Worm (Caenorhabditis elegans) whole organism, L4 larva: ENCODE data around the gene mrps-11.

Experiments used
- D1046.2 ChIP-seq: fragments of 200-800 bp; sonication (Bioruptor generic); IDR thresholded peaks from 2 replicates; pipeline ENCODE4 v1.3.6; 2022; ENCODE audit warnings: missing genetic modification characterization, missing compliant biosample characterization
- F10B5.3 ChIP-seq: sonication (generic microtip); optimal IDR thresholded peaks from 2 replicates; lab custom pipeline; 2016; ENCODE audit warnings: mild to moderate bottlenecking, missing genetic modification characterization, missing compliant biosample characterization
- F44E2.7 ChIP-seq: fragments of 200-800 bp; sonication (Bioruptor generic); IDR thresholded peaks from 2 replicates; pipeline ENCODE4 v2.1.2; 2022; ENCODE audit warnings: missing genetic modification characterization, missing compliant biosample characterization
- T20F7.1 ChIP-seq: fragments of 200-800 bp; sonication (Bioruptor generic); optimal IDR thresholded peaks from 2 replicates; lab custom pipeline; 2018; ENCODE audit warnings: mild to moderate bottlenecking, missing genetic modification characterization, missing compliant biosample characterization
- T26A8.4 ChIP-seq: fragments of 200-800 bp; sonication (Bioruptor generic); IDR thresholded peaks from 2 replicates; pipeline ENCODE4 v1.3.6; 2022; ENCODE audit warnings: missing genetic modification characterization, missing compliant biosample characterization
- aha-1 ChIP-seq: fragments of 150-350 bp; peaks from one replicate; lab custom pipeline; 2014; ENCODE audit warnings: missing biosample characterization, missing genetic modification characterization
- ama-1 ChIP-seq: fragments of 150-350 bp; optimal IDR thresholded peaks from 2 replicates; lab custom pipeline; 2014; ENCODE audit warnings: inconsistent platforms, mixed read lengths
- arid-1 ChIP-seq: fragments of 200-800 bp; sonication (Bioruptor generic); conservative IDR thresholded peaks from 2 replicates; pipeline ENCODE4 v1.3.6; 2022; ENCODE audit warnings: missing genetic modification reagents, missing genetic modification characterization, missing compliant biosample characterization
- ceh-20 ChIP-seq: fragments of 200-800 bp; sonication (Bioruptor generic); IDR thresholded peaks from 2 replicates; pipeline ENCODE4 v1.3.6; 2022; ENCODE audit warnings: missing genetic modification reagents, missing genetic modification characterization, missing compliant biosample characterization
- cey-2 ChIP-seq: sonication (generic microtip); optimal IDR thresholded peaks from 3 replicates; lab custom pipeline; 2017; ENCODE audit warnings: missing genetic modification characterization, mild to moderate bottlenecking, missing compliant biosample characterization, antibody characterized with exemption, borderline replicate concordance; ENCODE audit not compliant: insufficient read depth
- ctbp-1 ChIP-seq: fragments of 200-800 bp; sonication (Bioruptor generic); IDR thresholded peaks from 2 replicates; pipeline ENCODE4 v1.3.6; 2022; ENCODE audit warnings: missing genetic modification reagents, missing genetic modification characterization, missing compliant biosample characterization
- daf-16 ChIP-seq, 3 experiments: sonication (generic microtip); optimal IDR thresholded peaks; 2 replicates each; lab custom pipeline; 2016 to 2017; ENCODE audit warnings: missing genetic modification characterization in 3 of 3, missing genetic modification reagents in 3 of 3, mild to moderate bottlenecking in 2 of 3, missing compliant biosample characterization in 2 of 3, missing biosample characterization in 1 of 3, moderate library complexity in 1 of 3
- daf-19 ChIP-seq: fragments of 200-800 bp; sonication (Bioruptor generic); conservative IDR thresholded peaks from 2 replicates; pipeline ENCODE4 v1.3.6; 2022; ENCODE audit warnings: missing genetic modification characterization, missing compliant biosample characterization
- daf-8 ChIP-seq: fragments of 200-800 bp; sonication (Bioruptor generic); IDR thresholded peaks from 2 replicates; pipeline ENCODE4 v1.3.6; 2022; ENCODE audit warnings: missing genetic modification characterization, missing compliant biosample characterization
- dmd-6 ChIP-seq: fragments of 200-800 bp; sonication (Bioruptor generic); IDR thresholded peaks from 2 replicates; pipeline ENCODE4 v1.3.6; 2022; ENCODE audit warnings: missing genetic modification reagents, missing genetic modification characterization, missing compliant biosample characterization
- dpl-1 ChIP-seq: fragments of 150-350 bp; optimal IDR thresholded peaks from 2 replicates; lab custom pipeline; 2014; ENCODE audit warnings: missing biosample characterization, missing genetic modification reagents, missing genetic modification characterization
- duxl-1 ChIP-seq: sonication (generic microtip); optimal IDR thresholded peaks from 2 replicates; lab custom pipeline; 2016; ENCODE audit warnings: mild to moderate bottlenecking, missing genetic modification characterization, moderate library complexity, missing compliant biosample characterization; ENCODE audit not compliant: poor library complexity
- dve-1 ChIP-seq: sonication (generic microtip); optimal IDR thresholded peaks from 2 replicates; lab custom pipeline; 2017; ENCODE audit warnings: antibody characterized with exemption, mild to moderate bottlenecking, missing genetic modification characterization, missing compliant biosample characterization; ENCODE audit not compliant: insufficient read depth
- egl-43 ChIP-seq: fragments of 200-800 bp; sonication (Bioruptor generic); IDR thresholded peaks from 2 replicates; pipeline ENCODE4 v1.3.6; 2022; ENCODE audit warnings: missing genetic modification reagents, missing genetic modification characterization, missing compliant biosample characterization
- fos-1 ChIP-seq: fragments of 150-350 bp; optimal IDR thresholded peaks from 2 replicates; lab custom pipeline; 2014; ENCODE audit warnings: missing biosample characterization, missing genetic modification characterization
- gei-8 ChIP-seq: fragments of 200-800 bp; sonication (Bioruptor generic); optimal IDR thresholded peaks from 2 replicates; lab custom pipeline; 2018; ENCODE audit warnings: mild to moderate bottlenecking, missing genetic modification characterization, missing compliant biosample characterization
- hlh-11 ChIP-seq: fragments of 200-800 bp; sonication (Bioruptor generic); optimal IDR thresholded peaks from 2 replicates; lab custom pipeline; 2018; ENCODE audit warnings: mild to moderate bottlenecking, missing genetic modification characterization, missing compliant biosample characterization
- hlh-30 ChIP-seq: sonication (generic microtip); optimal IDR thresholded peaks from 2 replicates; lab custom pipeline; 2017; ENCODE audit warnings: antibody characterized with exemption, mild to moderate bottlenecking, missing genetic modification characterization, missing compliant biosample characterization; ENCODE audit not compliant: insufficient read depth
- hmg-1.1 ChIP-seq: fragments of 200-800 bp; sonication (Bioruptor generic); IDR thresholded peaks from 2 replicates; pipeline ENCODE4 v1.3.6; 2022; ENCODE audit warnings: missing genetic modification reagents, missing genetic modification characterization, missing compliant biosample characterization
- lin-1 ChIP-seq: fragments of 200-800 bp; sonication (Bioruptor generic); IDR thresholded peaks from 2 replicates; pipeline ENCODE4 v1.3.6; 2022; ENCODE audit warnings: missing genetic modification reagents, missing genetic modification characterization, missing compliant biosample characterization
- lin-29 ChIP-seq: fragments of 200-800 bp; sonication (Bioruptor generic); IDR thresholded peaks from 2 replicates; pipeline ENCODE4 v1.3.6; 2022; ENCODE audit warnings: missing genetic modification reagents, missing genetic modification characterization, missing compliant biosample characterization
- lir-3 ChIP-seq: sonication (generic microtip); optimal IDR thresholded peaks from 2 replicates; lab custom pipeline; 2016; ENCODE audit warnings: mild to moderate bottlenecking, missing genetic modification characterization, missing compliant biosample characterization
- lsy-2 ChIP-seq, 2 experiments: fragments of 150-350 bp in 1 of 2; sonication (generic microtip) in 1 of 2; optimal IDR thresholded peaks; 2 replicates each; lab custom pipeline; 2014 to 2017; ENCODE audit warnings: missing biosample characterization in 2 of 2, missing genetic modification characterization in 2 of 2
- mdt-29 ChIP-seq: fragments of 200-800 bp; sonication (Bioruptor generic); IDR thresholded peaks from 2 replicates; pipeline ENCODE4 v1.3.6; 2022; ENCODE audit warnings: missing genetic modification reagents, missing genetic modification characterization, missing compliant biosample characterization
- mxl-2 ChIP-seq: fragments of 200-800 bp; sonication (Bioruptor generic); conservative IDR thresholded peaks from 2 replicates; pipeline ENCODE4 v1.3.6; 2022; ENCODE audit warnings: missing genetic modification reagents, missing genetic modification characterization, missing compliant biosample characterization
- mxl-3 ChIP-seq: fragments of 200-800 bp; sonication (Bioruptor generic); optimal IDR thresholded peaks from 2 replicates; lab custom pipeline; 2018; ENCODE audit warnings: mild to moderate bottlenecking, missing genetic modification characterization, missing compliant biosample characterization
- nhr-10 ChIP-seq: fragments of 150-350 bp; optimal IDR thresholded peaks from 2 replicates; lab custom pipeline; 2014; ENCODE audit warnings: missing biosample characterization, missing genetic modification characterization
- nhr-102 ChIP-seq: sonication (generic microtip); optimal IDR thresholded peaks from 2 replicates; lab custom pipeline; 2016; ENCODE audit warnings: mild to moderate bottlenecking, missing genetic modification characterization, moderate library complexity, missing compliant biosample characterization
- nhr-111 ChIP-seq: fragments of 200-800 bp; sonication (Bioruptor generic); optimal IDR thresholded peaks from 2 replicates; lab custom pipeline; 2018; ENCODE audit warnings: mild to moderate bottlenecking, missing genetic modification characterization, missing compliant biosample characterization
- nhr-28 ChIP-seq: fragments of 150-350 bp; optimal IDR thresholded peaks from 2 replicates; lab custom pipeline; 2014; ENCODE audit warnings: missing biosample characterization, missing genetic modification characterization
- nhr-41 ChIP-seq: fragments of 200-800 bp; sonication (Bioruptor generic); IDR thresholded peaks from 2 replicates; pipeline ENCODE4 v1.3.6; 2022; ENCODE audit warnings: missing genetic modification reagents, missing genetic modification characterization, missing compliant biosample characterization
- nhr-42 ChIP-seq: fragments of 200-800 bp; sonication (Bioruptor generic); IDR thresholded peaks from 2 replicates; pipeline ENCODE4 v1.3.6; 2022; ENCODE audit warnings: missing genetic modification characterization, missing compliant biosample characterization
- nhr-48 ChIP-seq: sonication (generic microtip); optimal IDR thresholded peaks from 2 replicates; lab custom pipeline; 2016; ENCODE audit warnings: mild to moderate bottlenecking, missing genetic modification characterization, missing compliant biosample characterization
- nhr-6 ChIP-seq: fragments of 150-350 bp; optimal IDR thresholded peaks from 2 replicates; lab custom pipeline; 2014; ENCODE audit warnings: missing biosample characterization, missing genetic modification characterization
- pha-4 ChIP-seq, 2 experiments: fragments of 150-350 bp in 1 of 2; fragments of 200-800 bp in 1 of 2; sonication (Bioruptor generic) in 1 of 2; IDR thresholded peaks in 1 of 2; optimal IDR thresholded peaks in 1 of 2; 2 replicates each; pipeline versions ENCODE4 v1.3.6 to Lab custom; 2014 to 2022; ENCODE audit warnings: missing genetic modification characterization in 2 of 2, missing genetic modification reagents in 2 of 2, missing biosample characterization in 1 of 2, missing compliant biosample characterization in 1 of 2
- pqm-1 ChIP-seq: sonication (generic microtip); optimal IDR thresholded peaks from 2 replicates; lab custom pipeline; 2017; ENCODE audit warnings: missing biosample characterization, missing genetic modification characterization
- rbr-2 ChIP-seq: sonication (generic microtip); optimal IDR thresholded peaks from 2 replicates; lab custom pipeline; 2016; ENCODE audit warnings: missing genotype, missing genetic modification characterization, missing compliant biosample characterization
- snpc-1.2 ChIP-seq: fragments of 200-800 bp; sonication (Bioruptor generic); IDR thresholded peaks from 2 replicates; pipeline ENCODE4 v1.3.6; 2022; ENCODE audit warnings: missing genetic modification reagents, missing genetic modification characterization, missing compliant biosample characterization
- snpc-4 ChIP-seq: fragments of 150-350 bp; optimal IDR thresholded peaks from 2 replicates; lab custom pipeline; 2014; ENCODE audit warnings: missing biosample characterization, missing genetic modification characterization
- unc-39 ChIP-seq: sonication (generic microtip); optimal IDR thresholded peaks from 2 replicates; lab custom pipeline; 2017; ENCODE audit warnings: missing biosample characterization, missing genetic modification characterization
- zip-11 ChIP-seq: fragments of 200-800 bp; sonication (Bioruptor generic); IDR thresholded peaks from 2 replicates; pipeline ENCODE4 v1.3.6; 2022; ENCODE audit warnings: missing genetic modification characterization, missing compliant biosample characterization
- zip-2 ChIP-seq: fragments of 150-350 bp; optimal IDR thresholded peaks from 2 replicates; lab custom pipeline; 2014; ENCODE audit warnings: missing biosample characterization, missing genetic modification characterization
- ztf-11 ChIP-seq: fragments of 150-350 bp; optimal IDR thresholded peaks from 2 replicates; lab custom pipeline; 2014; ENCODE audit warnings: missing biosample characterization, missing genetic modification characterization
- ztf-7 ChIP-seq: fragments of 150-350 bp; optimal IDR thresholded peaks from 2 replicates; lab custom pipeline; 2014; ENCODE audit warnings: missing biosample characterization, missing genetic modification characterization

The mrps-11 gene

ce11 chrV:12491070-12491643, 3.3 kb downstream of the mrps-11 start:
- TF ChIP-seq mxl-3 (GFP tag; lab: Kevin White, UChicago) (peak; percentile 54), nhr-10 (tag; lab: Kevin White, UChicago) (no peak), mdt-29 (GFP tag; lab: Robert Waterston, UW) (peak; percentile 58; the same call in 1 of the 2 replicates), F44E2.7 (GFP tag; lab: Robert Waterston, UW) (no peak), T26A8.4 (GFP tag; lab: Robert Waterston, UW) (peak; percentile 92), arid-1 (GFP tag; lab: Robert Waterston, UW) (peak; percentile 76), nhr-111 (GFP tag; lab: Kevin White, UChicago) (no peak), daf-16 (GFP tag; optimal IDR thresholded peaks at IDR 0.05; lab: Kevin White, UChicago) (peak; percentile 38 to 87), daf-16 (tag; optimal IDR thresholded peaks at IDR 0.05; lab: Kevin White, UChicago) (peak; percentile 84), snpc-4 (tag; lab: Kevin White, UChicago) (peak; percentile 94), nhr-102 (tag; lab: Kevin White, UChicago) (peak; percentile 85), rbr-2 (peak; percentile 60), fos-1 (tag; lab: Kevin White, UChicago) (no peak), egl-43 (peak; percentile 76; the same call in 1 of the 2 replicates), aha-1 (tag; lab: Kevin White, UChicago) (peak; percentile 46), lsy-2 (tag; optimal IDR thresholded peaks at IDR 0.05; lab: Kevin White, UChicago) (peak in 1 of 2 experiments; percentile 68), gei-8 (GFP tag; lab: Kevin White, UChicago) (no peak), zip-2 (tag; lab: Kevin White, UChicago) (peak; percentile 16), nhr-41 (peak; percentile 72; the same call in 1 of the 2 replicates), snpc-1.2 (GFP tag; lab: Robert Waterston, UW) (peak; percentile 90), ztf-11 (tag; lab: Kevin White, UChicago) (no peak), F10B5.3 (tag; lab: Kevin White, UChicago) (peak; percentile 77), unc-39 (tag; lab: Kevin White, UChicago) (no peak), ceh-20 (GFP tag; lab: Robert Waterston, UW) (no peak), cey-2 (no peak), duxl-1 (tag; lab: Kevin White, UChicago) (peak; percentile 89), mxl-2 (no peak), nhr-6 (peak; percentile 81), dpl-1 (GFP tag; lab: Kevin White, UChicago) (peak; percentile 28), lir-3 (tag; lab: Kevin White, UChicago) (no peak), lin-1 (GFP tag; lab: Robert Waterston, UW) (peak; percentile 74), dve-1 (tag; lab: Kevin White, UChicago) (peak; percentile 92), ctbp-1 (GFP tag; lab: Robert Waterston, UW) (no peak), nhr-42 (GFP tag; lab: Robert Waterston, UW) (peak; percentile 75), lin-29 (no peak), daf-8 (GFP tag; lab: Robert Waterston, UW) (no peak), hmg-1.1 (GFP tag; lab: Robert Waterston, UW) (peak; percentile 63; the same call in 1 of the 2 replicates), daf-19 (GFP tag; lab: Robert Waterston, UW) (no peak), nhr-48 (tag; lab: Kevin White, UChicago) (peak; percentile 64), pha-4 (GFP tag; IDR thresholded peaks at IDR 0.05; lab: Robert Waterston, UW) (peak; percentile 60; the same call in 1 of the 2 replicates), pha-4 (tag; optimal IDR thresholded peaks at IDR 0.05; lab: Kevin White, UChicago) (no peak), T20F7.1 (GFP tag; lab: Kevin White, UChicago) (peak; percentile 44), hlh-30 (peak; percentile 70), ama-1 (lab: Kevin White, UChicago) (peak; percentile 68), zip-11 (0 out of 2 replicates have a peak, but pooled peaks have one; percentile 43), hlh-11 (tag; lab: Kevin White, UChicago) (peak; percentile 92), nhr-28 (tag; lab: Kevin White, UChicago) (peak; percentile 30), dmd-6 (peak; percentile 68), D1046.2 (GFP tag; lab: Robert Waterston, UW) (no peak), pqm-1 (peak; percentile 39), ztf-7 (tag; lab: Kevin White, UChicago) (peak; percentile 52)
